Fruit fly (Drosophila melanogaster) whole organism, embryonic: ENCODE results near the gene CG34149.

Experiments used
- BEAF-32 ChIP-seq: fragments of 200-800 bp; sonication (Bioruptor generic); optimal IDR thresholded peaks from 3 replicates; lab custom pipeline; 2017; ENCODE audit warnings: missing biosample characterization, missing genetic modification characterization, mild to moderate bottlenecking, moderate library complexity, missing genetic modification reagents
- Bgb ChIP-seq: fragments of 200-800 bp; sonication (Bioruptor generic); IDR thresholded peaks from 2 replicates; pipeline ENCODE4 v1.3.6; 2022; ENCODE audit warnings: missing biosample characterization, missing genetic modification characterization; ENCODE audit not compliant: partially characterized antibody
- CG10565 ChIP-seq: fragments of 200-800 bp; sonication (Bioruptor generic); optimal IDR thresholded peaks from 3 replicates; lab custom pipeline; 2016; ENCODE audit warnings: missing biosample characterization, mild to moderate bottlenecking, missing genetic modification characterization
- CG11085 ChIP-seq: fragments of 200-800 bp; sonication (Bioruptor generic); IDR thresholded peaks from 2 replicates; pipeline ENCODE4 v1.3.6; 2022; ENCODE audit warnings: missing biosample characterization, missing genetic modification characterization
- CG11398 ChIP-seq: fragments of 200-800 bp; sonication (Bioruptor generic); optimal IDR thresholded peaks from 2 replicates; lab custom pipeline; 2016; ENCODE audit warnings: missing biosample characterization, missing genetic modification characterization
- CG12219 ChIP-seq: fragments of 200-800 bp; sonication (Bioruptor generic); optimal IDR thresholded peaks from 3 replicates; lab custom pipeline; 2018; ENCODE audit warnings: missing biosample characterization, mild to moderate bottlenecking, missing genetic modification characterization
- CG13287 ChIP-seq: fragments of 200-800 bp; sonication (Bioruptor generic); IDR thresholded peaks from 2 replicates; pipeline ENCODE4 v1.3.6; 2022; ENCODE audit warnings: missing biosample characterization, missing genetic modification characterization; ENCODE audit not compliant: partially characterized antibody
- CG2875 ChIP-seq: fragments of 200-800 bp; sonication (Bioruptor generic); optimal IDR thresholded peaks from 2 replicates; lab custom pipeline; 2017; ENCODE audit warnings: missing biosample characterization, mild to moderate bottlenecking, missing genetic modification characterization, missing genetic modification reagents
- CG3065 ChIP-seq: fragments of 200-800 bp; sonication (Bioruptor generic); optimal IDR thresholded peaks from 2 replicates; lab custom pipeline; 2016; ENCODE audit warnings: missing biosample characterization, missing genetic modification characterization
- CG33557 ChIP-seq: fragments of 200-800 bp; sonication (Bioruptor generic); optimal IDR thresholded peaks from 2 replicates; lab custom pipeline; 2019; ENCODE audit warnings: missing biosample characterization, mild to moderate bottlenecking, missing genetic modification characterization, moderate library complexity
- CG3995 ChIP-seq: fragments of 200-800 bp; sonication (Bioruptor generic); optimal IDR thresholded peaks from 3 replicates; lab custom pipeline; 2016; ENCODE audit warnings: missing biosample characterization, missing genetic modification characterization
- CG4328 ChIP-seq: fragments of 200-800 bp; sonication (Bioruptor generic); optimal IDR thresholded peaks from 3 replicates; lab custom pipeline; 2017; ENCODE audit warnings: missing biosample characterization, missing genetic modification reagents, missing genetic modification characterization
- CG4617 ChIP-seq: fragments of 200-800 bp; sonication (Bioruptor generic); optimal IDR thresholded peaks from 3 replicates; lab custom pipeline; 2016; ENCODE audit warnings: missing biosample characterization, missing genetic modification characterization, borderline replicate concordance
- CG5953 ChIP-seq: fragments of 200-800 bp; sonication (Bioruptor generic); IDR thresholded peaks from 2 replicates; pipeline ENCODE4 v1.3.6; 2022; ENCODE audit warnings: missing biosample characterization, missing genetic modification characterization
- CG6689 ChIP-seq: fragments of 200-800 bp; sonication (Bioruptor generic); IDR thresholded peaks from 2 replicates; pipeline ENCODE4 v1.3.6; 2022; ENCODE audit warnings: missing biosample characterization, missing genetic modification characterization
- CG7271 ChIP-seq: fragments of 200-800 bp; sonication (Bioruptor generic); optimal IDR thresholded peaks from 2 replicates; lab custom pipeline; 2018; ENCODE audit warnings: missing biosample characterization, mild to moderate bottlenecking, missing genetic modification characterization, moderate library complexity
- CG9609 ChIP-seq: fragments of 200-800 bp; sonication (Bioruptor generic); optimal IDR thresholded peaks from 3 replicates; lab custom pipeline; 2016; ENCODE audit warnings: missing biosample characterization, missing genetic modification characterization
- Dll ChIP-seq: fragments of 200-800 bp; sonication (Bioruptor generic); IDR thresholded peaks from 4 replicates; pipeline ENCODE4 v1.3.6; 2022; ENCODE audit warnings: missing biosample characterization, missing genetic modification characterization; ENCODE audit not compliant: partially characterized antibody
- Dp ChIP-seq: fragments of 200-800 bp; sonication (Bioruptor generic); optimal IDR thresholded peaks from 2 replicates; lab custom pipeline; 2018; ENCODE audit warnings: missing biosample characterization, mild to moderate bottlenecking, missing genetic modification characterization, moderate library complexity
- Ets97D ChIP-seq: fragments of 200-800 bp; sonication (Bioruptor generic); optimal IDR thresholded peaks from 3 replicates; lab custom pipeline; 2016; ENCODE audit warnings: missing biosample characterization, missing genetic modification characterization
- Hey ChIP-seq: fragments of 200-800 bp; sonication (Bioruptor generic); optimal IDR thresholded peaks from 3 replicates; lab custom pipeline; 2018; ENCODE audit warnings: missing biosample characterization, mild to moderate bottlenecking, missing genetic modification characterization
- Hr51 ChIP-seq, 2 experiments: fragments of 200-800 bp; sonication (Bioruptor generic); optimal IDR thresholded peaks; 2 replicates in 1 of 2; 3 replicates in 1 of 2; lab custom pipeline; 2016 to 2018; ENCODE audit warnings: missing biosample characterization in 2 of 2, missing genetic modification characterization in 2 of 2, mild to moderate bottlenecking in 1 of 2, moderate library complexity in 1 of 2
- MBD-R2 ChIP-seq: fragments of 200-800 bp; sonication (Bioruptor generic); IDR thresholded peaks from 2 replicates; pipeline ENCODE4 v1.3.6; 2022; ENCODE audit warnings: missing biosample characterization, missing genetic modification characterization
- MESR4 ChIP-seq: fragments of 200-800 bp; sonication (Bioruptor generic); optimal IDR thresholded peaks from 2 replicates; lab custom pipeline; 2018; ENCODE audit warnings: missing biosample characterization, mild to moderate bottlenecking, missing genetic modification characterization, moderate library complexity
- NFAT ChIP-seq: fragments of 200-800 bp; sonication (Bioruptor generic); IDR thresholded peaks from 2 replicates; pipeline ENCODE4 v1.3.6; 2022; ENCODE audit warnings: missing biosample characterization, missing genetic modification characterization
- Optix ChIP-seq: fragments of 200-800 bp; sonication (Bioruptor generic); IDR thresholded peaks from 3 replicates; pipeline ENCODE4 v1.3.6; 2022; ENCODE audit warnings: missing biosample characterization, missing genetic modification characterization
- Scr ChIP-seq: fragments of 200-800 bp; sonication (Bioruptor generic); IDR thresholded peaks from 2 replicates; pipeline ENCODE4 v1.3.6; 2022; ENCODE audit warnings: missing biosample characterization, missing genetic modification characterization; ENCODE audit not compliant: partially characterized antibody
- Xbp1 ChIP-seq: fragments of 200-800 bp; sonication (Bioruptor generic); optimal IDR thresholded peaks from 3 replicates; lab custom pipeline; 2016; ENCODE audit warnings: missing biosample characterization, mild to moderate bottlenecking, missing genetic modification characterization
- amos ChIP-seq: fragments of 200-800 bp; sonication (Bioruptor generic); IDR thresholded peaks from 2 replicates; pipeline ENCODE4 v1.3.6; 2022; ENCODE audit warnings: missing biosample characterization, missing genetic modification characterization; ENCODE audit not compliant: partially characterized antibody
- bcd ChIP-seq: fragments of 200-800 bp; sonication (Bioruptor generic); optimal IDR thresholded peaks from 2 replicates; lab custom pipeline; 2017; ENCODE audit warnings: missing biosample characterization, mild to moderate bottlenecking, missing genetic modification characterization
- btn ChIP-seq: fragments of 200-800 bp; sonication (Bioruptor generic); optimal IDR thresholded peaks from 2 replicates; lab custom pipeline; 2016; ENCODE audit warnings: missing biosample characterization, missing genetic modification characterization
- crp ChIP-seq, 2 experiments: fragments of 200-800 bp; sonication (Bioruptor generic); optimal IDR thresholded peaks; 2 replicates in 1 of 2; 3 replicates in 1 of 2; lab custom pipeline; 2017; ENCODE audit warnings: missing biosample characterization in 2 of 2, missing genetic modification characterization in 2 of 2, mild to moderate bottlenecking in 1 of 2, moderate library complexity in 1 of 2
- dysf ChIP-seq: fragments of 200-800 bp; sonication (Bioruptor generic); IDR thresholded peaks from 3 replicates; pipeline ENCODE4 v1.3.6; 2022; ENCODE audit warnings: missing biosample characterization, missing genetic modification characterization
- ewg ChIP-seq: fragments of 200-800 bp; sonication (Bioruptor generic); optimal IDR thresholded peaks from 3 replicates; lab custom pipeline; 2017; ENCODE audit warnings: mild to moderate bottlenecking, missing biosample characterization, missing genetic modification reagents, missing genetic modification characterization
- gfzf ChIP-seq: fragments of 200-800 bp; sonication (Bioruptor generic); optimal IDR thresholded peaks from 2 replicates; lab custom pipeline; 2016; ENCODE audit warnings: missing biosample characterization, mild to moderate bottlenecking, missing genetic modification characterization, moderate library complexity
- gsb-n ChIP-seq: fragments of 200-800 bp; sonication (Bioruptor generic); optimal IDR thresholded peaks from 3 replicates; lab custom pipeline; 2018; ENCODE audit warnings: missing biosample characterization, mild to moderate bottlenecking, missing genetic modification characterization
- h ChIP-seq: fragments of >200 bp; optimal IDR thresholded peaks from 2 replicates; lab custom pipeline; 2017
- hb ChIP-seq: fragments of 200-800 bp; sonication (Bioruptor generic); IDR thresholded peaks from 3 replicates; pipeline ENCODE4 v1.3.6; 2022; ENCODE audit warnings: missing biosample characterization, missing genetic modification characterization; ENCODE audit not compliant: partially characterized antibody
- nerfin-2 ChIP-seq: fragments of 200-800 bp; sonication (Bioruptor generic); IDR thresholded peaks from 2 replicates; pipeline ENCODE4 v1.3.6; 2022; ENCODE audit warnings: missing biosample characterization, missing genetic modification characterization; ENCODE audit not compliant: partially characterized antibody
- pho ChIP-seq: fragments of 200-800 bp; sonication (Bioruptor generic); optimal IDR thresholded peaks from 2 replicates; lab custom pipeline; 2016; ENCODE audit warnings: missing biosample characterization, missing genetic modification characterization
- pnt ChIP-seq: fragments of 200-800 bp; sonication (Bioruptor generic); optimal IDR thresholded peaks from 3 replicates; lab custom pipeline; 2016; ENCODE audit warnings: missing biosample characterization, missing genetic modification characterization
- prd ChIP-seq, 3 experiments: fragments of >200 bp in 2 of 3; fragments of 200-800 bp in 1 of 3; sonication (Bioruptor generic) in 1 of 3; optimal IDR thresholded peaks in 2 of 3; IDR thresholded peaks in 1 of 3; 2 replicates in 2 of 3; 3 replicates in 1 of 3; pipeline versions ENCODE4 v1.3.6 to Lab custom; 2017 to 2022; ENCODE audit warnings: missing biosample characterization in 1 of 3, missing genetic modification characterization in 1 of 3
- pzg ChIP-seq: fragments of 200-800 bp; sonication (Bioruptor generic); optimal IDR thresholded peaks from 3 replicates; lab custom pipeline; 2018; ENCODE audit warnings: missing biosample characterization, mild to moderate bottlenecking, missing genetic modification characterization, moderate library complexity
- sisA ChIP-seq: fragments of 200-800 bp; sonication (Bioruptor generic); IDR thresholded peaks from 2 replicates; pipeline ENCODE4 v1.3.6; 2022; ENCODE audit warnings: missing biosample characterization, missing genetic modification characterization
- stc ChIP-seq: fragments of 200-800 bp; sonication (Bioruptor generic); IDR thresholded peaks from 2 replicates; pipeline ENCODE4 v1.3.6; 2022; ENCODE audit warnings: missing biosample characterization, missing genetic modification characterization
- stwl ChIP-seq: fragments of 200-800 bp; sonication (Bioruptor generic); optimal IDR thresholded peaks from 3 replicates; lab custom pipeline; 2018; ENCODE audit warnings: missing biosample characterization, mild to moderate bottlenecking, missing genetic modification characterization, moderate library complexity
- tx ChIP-seq: fragments of 200-800 bp; sonication (Bioruptor generic); optimal IDR thresholded peaks from 2 replicates; lab custom pipeline; 2016; ENCODE audit warnings: missing biosample characterization, missing genetic modification characterization

CG34149 gene

DNA sequence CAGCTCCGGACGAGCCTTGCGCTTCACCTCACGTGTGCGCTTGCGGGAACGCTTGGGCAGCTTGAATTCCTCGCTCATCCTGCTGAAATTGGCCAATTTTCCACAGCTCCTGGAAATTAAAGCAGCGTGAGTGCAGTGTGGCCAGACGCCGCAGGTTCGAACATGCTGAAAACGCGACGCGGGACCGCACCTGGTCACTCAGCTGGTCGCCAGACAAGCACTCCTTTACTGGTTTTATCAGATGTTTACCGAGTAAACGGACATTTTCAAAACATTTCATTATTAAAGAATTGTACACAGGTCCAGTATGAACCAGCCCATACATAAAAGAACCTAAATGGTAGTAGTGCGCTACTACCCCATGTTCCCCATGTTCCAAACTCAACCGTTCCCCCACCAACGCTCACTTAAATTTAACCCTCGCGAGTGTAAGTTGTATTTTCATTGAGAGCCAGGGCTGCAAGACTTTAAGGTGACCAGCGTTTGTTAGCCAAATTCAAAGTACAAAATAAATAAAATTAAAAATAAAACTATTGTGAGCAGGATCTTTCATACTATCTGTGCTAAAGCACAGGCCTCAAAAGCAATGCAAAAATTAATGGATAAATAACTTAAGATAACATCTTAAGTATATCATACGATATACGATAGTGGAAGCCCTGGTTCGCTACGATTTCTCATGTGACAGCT lies 17.6 kb upstream of the CG34149 start, which contains the start of the genes JMJD6, CG7071 and Muted (continued):
- peak; percentile 71 for TF ChIP-seq CG12219 (GFP tag; lab: Kevin White, UChicago)
- TF ChIP-seq hb = peak; percentile 74; the same call in 2 of the 3 replicates
- peak; percentile 91 for TF ChIP-seq pho (GFP tag; lab: Kevin White, UChicago)
- peak; percentile 79; the same call in 1 of the 2 replicates for TF ChIP-seq stc (GFP tag; lab: Robert Waterston, UW)
- peak; percentile 92 for TF ChIP-seq CG6689 (GFP tag; lab: Robert Waterston, UW)
- peak; percentile 80 for TF ChIP-seq ewg (GFP tag; lab: Kevin White, UChicago)
- TF ChIP-seq Hr51 (GFP tag; optimal IDR thresholded peaks at IDR 0.05; lab: Kevin White, UChicago) = peak; percentile 89 to 94
- no peak for TF ChIP-seq h (lab: Kevin White, UChicago)
- peak; percentile 88 for TF ChIP-seq Optix (GFP tag; lab: Robert Waterston, UW)
- peak; percentile 84 for TF ChIP-seq CG11085
- TF ChIP-seq CG2875 (GFP tag; lab: Kevin White, UChicago) = peak; percentile 72
- TF ChIP-seq NFAT (GFP tag; lab: Robert Waterston, UW) = peak; percentile 89
- peak; percentile 83 for TF ChIP-seq CG9609 (GFP tag; lab: Kevin White, UChicago)
- TF ChIP-seq pnt (GFP tag; lab: Kevin White, UChicago) = peak; percentile 89
- peak; percentile 71 for TF ChIP-seq CG3995
- TF ChIP-seq prd (optimal IDR thresholded peaks at IDR 0.05; lab: Kevin White, UChicago) = no peak
- peak; percentile 96 for TF ChIP-seq prd (GFP tag; IDR thresholded peaks at IDR 0.05; lab: Robert Waterston, UW)
- TF ChIP-seq dysf = peak; percentile 90
- TF ChIP-seq CG7271 (tag; lab: Kevin White, UChicago) = peak; percentile 69
- TF ChIP-seq CG5953 = peak; percentile 80

DNA sequence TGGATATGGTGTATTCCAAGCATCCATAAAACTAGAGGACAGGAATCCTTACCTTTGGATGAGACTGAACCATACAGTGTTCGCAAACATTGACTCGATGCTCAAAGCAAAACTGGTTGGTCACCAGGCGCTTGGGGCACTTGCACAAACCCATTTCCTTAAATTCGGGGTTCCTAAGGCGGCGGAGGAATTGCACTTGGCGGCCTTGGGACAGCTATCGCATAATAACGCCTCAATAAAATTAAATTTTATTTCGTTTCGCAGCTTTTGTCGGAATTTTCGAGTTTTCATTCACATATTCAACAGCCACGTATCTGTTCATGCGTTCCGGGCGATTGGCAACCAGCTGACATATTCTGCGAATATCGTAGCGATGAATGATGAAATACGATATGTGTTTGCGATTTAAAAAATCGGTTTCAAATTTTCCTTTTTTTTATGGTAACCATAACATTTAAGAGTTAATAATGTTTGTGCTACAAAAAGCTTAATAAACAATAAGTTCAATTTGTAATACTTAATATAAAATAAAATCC lies 14.2 kb upstream of the CG34149 start, which contains the start of gene CG5382:
TSS of gene CG5382 (minus strand) at position 324 of the 536 bp plus-strand sequence.
- TF ChIP-seq CG13287 (GFP tag; lab: Robert Waterston, UW) (peak; percentile 38; the same call in 1 of the 2 replicates), Xbp1 (GFP tag; lab: Kevin White, UChicago) (peak; percentile 57), nerfin-2 (GFP tag; lab: Robert Waterston, UW) (no peak), Bgb (GFP tag; lab: Robert Waterston, UW) (no peak), Ets97D (GFP tag; lab: Kevin White, UChicago) (no peak), btn (GFP tag; lab: Kevin White, UChicago) (no peak), MBD-R2 (GFP tag; lab: Robert Waterston, UW) (peak; percentile 67), Scr (GFP tag; lab: Robert Waterston, UW) (peak; percentile 22; the same call in 1 of the 2 replicates), CG4617 (GFP tag; lab: Kevin White, UChicago) (peak; percentile 74), CG10565 (no peak), gfzf (GFP tag; lab: Kevin White, UChicago) (no peak), CG3065 (GFP tag; lab: Kevin White, UChicago) (no peak), Hey (tag; lab: Kevin White, UChicago) (no peak), CG4328 (GFP tag; lab: Kevin White, UChicago) (no peak), Dll (GFP tag; lab: Robert Waterston, UW) (0 out of 4 replicates have a peak, but pooled peaks have one; percentile 26), BEAF-32 (GFP tag; lab: Kevin White, UChicago) (peak; percentile 42), pzg (GFP tag; lab: Kevin White, UChicago) (peak; percentile 46), CG11398 (GFP tag; lab: Kevin White, UChicago) (no peak), tx (GFP tag; lab: Kevin White, UChicago) (no peak), gsb-n (tag; lab: Kevin White, UChicago) (no peak), bcd (GFP tag; lab: Kevin White, UChicago) (no peak), CG33557 (no peak), MESR4 (GFP tag; lab: Kevin White, UChicago) (peak; percentile 71), sisA (no peak), Dp (GFP tag; lab: Kevin White, UChicago) (peak; percentile 50), stwl (peak; percentile 11), crp (GFP tag; optimal IDR thresholded peaks at IDR 0.05; lab: Kevin White, UChicago) (peak in 1 of 2 experiments; percentile 83), amos (GFP tag; lab: Robert Waterston, UW) (peak; percentile 34; the same call in 1 of the 2 replicates)
